Worm (Caenorhabditis elegans) whole organism, young adult: ENCODE results near the gene srz-105.

Experiments
- D2030.7 ChIP-seq: fragments of 200-800 bp; sonication (Bioruptor generic); IDR thresholded peaks from 2 replicates; pipeline ENCODE4 v1.3.6; 2022; ENCODE audit warnings: missing genetic modification reagents, missing genetic modification characterization, missing compliant biosample characterization
- F39B2.1 ChIP-seq: fragments of 200-800 bp; sonication (Bioruptor generic); IDR thresholded peaks from 2 replicates; pipeline ENCODE4 v1.3.6; 2022; ENCODE audit warnings: missing genetic modification reagents, missing genetic modification characterization, missing compliant biosample characterization
- bed-2 ChIP-seq: fragments of 200-800 bp; sonication (Bioruptor generic); IDR thresholded peaks from 2 replicates; pipeline ENCODE4 v1.3.6; 2022; ENCODE audit warnings: missing genetic modification reagents, missing genetic modification characterization, missing compliant biosample characterization
- die-1 ChIP-seq: sonication (generic microtip); optimal IDR thresholded peaks from 2 replicates; lab custom pipeline; 2016; ENCODE audit warnings: missing genotype, mild to moderate bottlenecking, missing genetic modification characterization, missing compliant biosample characterization
- egl-18 ChIP-seq: fragments of 200-800 bp; sonication (Bioruptor generic); IDR thresholded peaks from 2 replicates; pipeline ENCODE4 v1.3.6; 2022; ENCODE audit warnings: missing genetic modification reagents, missing genetic modification characterization, missing compliant biosample characterization
- him-1 ChIP-seq: sonication (generic microtip); optimal IDR thresholded peaks from 2 replicates; lab custom pipeline; 2016; ENCODE audit warnings: missing genotype, missing genetic modification reagents, missing genetic modification characterization, missing compliant biosample characterization
- hrde-1 ChIP-seq: sonication (generic microtip); optimal IDR thresholded peaks from 2 replicates; lab custom pipeline; 2016; ENCODE audit warnings: missing genetic modification characterization, mild to moderate bottlenecking, missing compliant biosample characterization, moderate library complexity, missing genotype, missing genetic modification reagents, borderline replicate concordance
- lin-35 ChIP-seq, 3 experiments: fragments of 150-350 bp in 2 of 3; sonication (generic microtip) in 1 of 3; optimal IDR thresholded peaks; 2 replicates each; lab custom pipeline; 2014 to 2018; ENCODE audit warnings: missing biosample characterization in 3 of 3, missing genetic modification characterization in 3 of 3, missing genetic modification reagents in 3 of 3
- madf-10 ChIP-seq: sonication (generic microtip); optimal IDR thresholded peaks from 2 replicates; lab custom pipeline; 2016; ENCODE audit warnings: mild to moderate bottlenecking, missing genetic modification characterization, missing compliant biosample characterization
- nfya-1 ChIP-seq: sonication (generic microtip); optimal IDR thresholded peaks from 2 replicates; lab custom pipeline; 2017; ENCODE audit warnings: antibody characterized with exemption, missing compliant biosample characterization, missing genetic modification characterization, borderline replicate concordance; ENCODE audit not compliant: insufficient read depth
- nfya-2 ChIP-seq: fragments of 200-800 bp; sonication (Bioruptor generic); IDR thresholded peaks from 2 replicates; pipeline ENCODE4 v1.3.6; 2022; ENCODE audit warnings: missing genetic modification reagents, missing genetic modification characterization, missing compliant biosample characterization
- unc-62 ChIP-seq: fragments of 150-350 bp; optimal IDR thresholded peaks from 2 replicates; lab custom pipeline; 2014; ENCODE audit warnings: missing biosample characterization, missing genetic modification reagents, missing genetic modification characterization

DNA sequence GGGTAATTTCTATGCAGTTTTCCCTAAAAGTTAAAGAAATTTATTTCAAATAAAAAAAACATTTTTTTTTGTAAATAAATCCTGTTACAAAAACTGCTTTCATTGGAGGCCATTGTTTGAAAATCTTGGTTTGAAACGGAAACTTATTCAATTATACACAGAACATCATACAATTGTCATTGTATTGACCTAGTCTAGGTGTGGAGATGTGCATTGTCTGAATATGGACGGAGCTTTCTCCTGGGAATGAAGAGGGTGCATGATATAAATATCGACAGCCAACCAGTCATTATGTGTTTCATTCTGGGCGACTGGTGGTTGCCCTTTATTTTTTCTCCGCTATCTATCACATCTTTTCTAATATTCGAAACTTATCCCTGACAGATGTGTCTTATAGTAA, 21.8 kb downstream of the srz-105 start, which contains the start of gene C35D6.3:
- TF ChIP-seq unc-62 (GFP tag; lab: Kevin White, UChicago) (no peak), die-1 (tag; lab: Kevin White, UChicago) (no peak), lin-35 (GFP tag; optimal IDR thresholded peaks at IDR 0.05; lab: Kevin White, UChicago) (no peak), nfya-2 (GFP tag; lab: Robert Waterston, UW) (no peak), madf-10 (no peak), D2030.7 (GFP tag; lab: Robert Waterston, UW) (no peak), nfya-1 (tag; lab: Kevin White, UChicago) (no peak), him-1 (no peak), egl-18 (GFP tag; lab: Robert Waterston, UW) (no peak), hrde-1 (tag; lab: Kevin White, UChicago) (no peak), F39B2.1 (GFP tag; lab: Robert Waterston, UW) (no peak), bed-2 (GFP tag; lab: Robert Waterston, UW) (no peak)
